Worm (Caenorhabditis elegans) whole organism, mixed stage, embryonic: ENCODE results near the gene puf-9.
A peak's percentile ranks its signal among the peaks of the same experiment; 100 is the strongest.

Experiments
- M03D4.4 ChIP-seq: sonication (generic microtip); optimal IDR thresholded peaks from 2 replicates; lab custom pipeline; 2017; ENCODE audit warnings: mild to moderate bottlenecking, missing genetic modification characterization, missing compliant biosample characterization
- bed-3 ChIP-seq: fragments of 200-800 bp; sonication (Bioruptor generic); optimal IDR thresholded peaks from 3 replicates; lab custom pipeline; 2018; ENCODE audit warnings: mild to moderate bottlenecking, missing genetic modification characterization, moderate library complexity, missing compliant biosample characterization
- blmp-1 ChIP-seq: fragments of 150-350 bp; optimal IDR thresholded peaks from 2 replicates; lab custom pipeline; 2014; ENCODE audit warnings: missing biosample characterization, missing genetic modification characterization
- ceh-39 ChIP-seq: fragments of 150-350 bp; optimal IDR thresholded peaks from 2 replicates; lab custom pipeline; 2014; ENCODE audit warnings: missing biosample characterization, missing genetic modification characterization
- ceh-43 ChIP-seq: fragments of 200-800 bp; sonication (Bioruptor generic); optimal IDR thresholded peaks from 2 replicates; lab custom pipeline; 2018; ENCODE audit warnings: mild to moderate bottlenecking, missing genetic modification characterization, moderate library complexity, missing compliant biosample characterization
- ceh-83 ChIP-seq: fragments of 200-800 bp; sonication (Bioruptor generic); optimal IDR thresholded peaks from 2 replicates; lab custom pipeline; 2018; ENCODE audit warnings: mild to moderate bottlenecking, missing genetic modification characterization, missing compliant biosample characterization
- ces-1 ChIP-seq: fragments of 150-350 bp; optimal IDR thresholded peaks from 2 replicates; lab custom pipeline; 2014; ENCODE audit warnings: missing biosample characterization, missing genetic modification reagents, missing genetic modification characterization
- cnd-1 ChIP-seq: fragments of 200-800 bp; sonication (Bioruptor generic); optimal IDR thresholded peaks from 2 replicates; lab custom pipeline; 2018; ENCODE audit warnings: mild to moderate bottlenecking, missing genetic modification characterization, missing compliant biosample characterization
- drap-1 ChIP-seq: fragments of 200-800 bp; sonication (Bioruptor generic); optimal IDR thresholded peaks from 3 replicates; lab custom pipeline; 2018; ENCODE audit warnings: mild to moderate bottlenecking, missing genetic modification characterization, missing compliant biosample characterization
- elt-1 ChIP-seq: sonication (generic microtip); optimal IDR thresholded peaks from 2 replicates; lab custom pipeline; 2017; ENCODE audit warnings: missing genetic modification characterization, mild to moderate bottlenecking, missing compliant biosample characterization, antibody characterized with exemption, moderate library complexity, borderline replicate concordance; ENCODE audit not compliant: insufficient read depth
- elt-3 ChIP-seq: fragments of 150-350 bp; optimal IDR thresholded peaks from 2 replicates; lab custom pipeline; 2014; ENCODE audit warnings: missing biosample characterization, missing genetic modification characterization
- flh-1 ChIP-seq: fragments of 200-800 bp; sonication (Bioruptor generic); optimal IDR thresholded peaks from 2 replicates; lab custom pipeline; 2018; ENCODE audit warnings: mild to moderate bottlenecking, missing genetic modification characterization, moderate library complexity, missing compliant biosample characterization
- ham-2 ChIP-seq: fragments of 200-800 bp; sonication (Bioruptor generic); optimal IDR thresholded peaks from 2 replicates; lab custom pipeline; 2018; ENCODE audit warnings: mild to moderate bottlenecking, missing genetic modification characterization, missing compliant biosample characterization
- hlh-1 ChIP-seq: fragments of 150-350 bp; optimal IDR thresholded peaks from 2 replicates; lab custom pipeline; 2014; ENCODE audit warnings: missing biosample characterization, missing genetic modification reagents, missing genetic modification characterization
- lin-13 ChIP-seq: fragments of 150-350 bp; optimal IDR thresholded peaks from 2 replicates; lab custom pipeline; 2014; ENCODE audit warnings: missing biosample characterization, missing genetic modification characterization
- lin-32 ChIP-seq: fragments of 200-800 bp; sonication (Bioruptor generic); optimal IDR thresholded peaks from 2 replicates; lab custom pipeline; 2018; ENCODE audit warnings: mild to moderate bottlenecking, missing genetic modification characterization, missing compliant biosample characterization
- lsy-2 ChIP-seq: fragments of 150-350 bp; optimal IDR thresholded peaks from 2 replicates; lab custom pipeline; 2014; ENCODE audit warnings: missing biosample characterization, missing genetic modification characterization
- mab-5 ChIP-seq: fragments of 150-350 bp; optimal IDR thresholded peaks from 2 replicates; lab custom pipeline; 2014; ENCODE audit warnings: missing biosample characterization, missing genetic modification characterization
- mep-1 ChIP-seq: fragments of 150-350 bp; optimal IDR thresholded peaks from 2 replicates; lab custom pipeline; 2017; ENCODE audit warnings: missing biosample characterization, missing genetic modification reagents, missing genetic modification characterization, inconsistent platforms
- mls-2 ChIP-seq: sonication (generic microtip); optimal IDR thresholded peaks from 2 replicates; lab custom pipeline; 2016; ENCODE audit warnings: mild to moderate bottlenecking, missing genetic modification characterization, moderate library complexity, missing compliant biosample characterization
- nhr-12 ChIP-seq: fragments of 150-350 bp; optimal IDR thresholded peaks from 2 replicates; lab custom pipeline; 2014; ENCODE audit warnings: missing biosample characterization, missing genetic modification characterization
- nhr-2 ChIP-seq: fragments of 150-350 bp; optimal IDR thresholded peaks from 2 replicates; lab custom pipeline; 2014; ENCODE audit warnings: missing biosample characterization, missing genetic modification characterization
- nhr-237 ChIP-seq: fragments of 150-350 bp; optimal IDR thresholded peaks from 2 replicates; lab custom pipeline; 2014; ENCODE audit warnings: missing biosample characterization, missing genetic modification characterization
- nhr-28 ChIP-seq: fragments of 150-350 bp; optimal IDR thresholded peaks from 2 replicates; lab custom pipeline; 2014; ENCODE audit warnings: missing biosample characterization, missing genetic modification characterization
- nhr-76 ChIP-seq: sonication (generic microtip); optimal IDR thresholded peaks from 2 replicates; lab custom pipeline; 2017; ENCODE audit warnings: missing biosample characterization, missing genetic modification characterization
- pha-4 ChIP-seq: fragments of 150-350 bp; optimal IDR thresholded peaks from 2 replicates; lab custom pipeline; 2018; ENCODE audit warnings: missing biosample characterization, missing genetic modification reagents, missing genetic modification characterization
- sem-2 ChIP-seq: fragments of 200-800 bp; sonication (Bioruptor generic); optimal IDR thresholded peaks from 2 replicates; lab custom pipeline; 2018; ENCODE audit warnings: mild to moderate bottlenecking, missing genetic modification characterization, missing compliant biosample characterization
- snpc-4 ChIP-seq: fragments of 150-350 bp; optimal IDR thresholded peaks from 2 replicates; lab custom pipeline; 2014; ENCODE audit warnings: missing biosample characterization, missing genetic modification characterization
- sptf-1 ChIP-seq: sonication (generic microtip); optimal IDR thresholded peaks from 2 replicates; lab custom pipeline; 2017; ENCODE audit warnings: mild to moderate bottlenecking, missing genetic modification characterization, moderate library complexity, missing compliant biosample characterization
- tbx-8 ChIP-seq: fragments of 200-800 bp; sonication (Bioruptor generic); optimal IDR thresholded peaks from 2 replicates; lab custom pipeline; 2018; ENCODE audit warnings: mild to moderate bottlenecking, missing genetic modification characterization, moderate library complexity, missing compliant biosample characterization
- unc-120 ChIP-seq: sonication (generic microtip); optimal IDR thresholded peaks from 2 replicates; lab custom pipeline; 2017; ENCODE audit warnings: missing genetic modification characterization, missing compliant biosample characterization; ENCODE audit not compliant: poor library complexity, severe bottlenecking
- unc-39 ChIP-seq: fragments of 150-350 bp; optimal IDR thresholded peaks from 2 replicates; lab custom pipeline; 2014; ENCODE audit warnings: missing biosample characterization, missing genetic modification characterization
- unc-62 ChIP-seq: fragments of 150-350 bp; optimal IDR thresholded peaks from 2 replicates; lab custom pipeline; 2014; ENCODE audit warnings: missing biosample characterization, missing genetic modification reagents, missing genetic modification characterization
- zip-8 ChIP-seq: fragments of 150-350 bp; optimal IDR thresholded peaks from 2 replicates; lab custom pipeline; 2014; ENCODE audit warnings: missing biosample characterization, missing genetic modification characterization
- ztf-11 ChIP-seq: fragments of 150-350 bp; optimal IDR thresholded peaks from 2 replicates; lab custom pipeline; 2014; ENCODE audit warnings: missing biosample characterization, missing genetic modification characterization

Gene puf-9

DNA sequence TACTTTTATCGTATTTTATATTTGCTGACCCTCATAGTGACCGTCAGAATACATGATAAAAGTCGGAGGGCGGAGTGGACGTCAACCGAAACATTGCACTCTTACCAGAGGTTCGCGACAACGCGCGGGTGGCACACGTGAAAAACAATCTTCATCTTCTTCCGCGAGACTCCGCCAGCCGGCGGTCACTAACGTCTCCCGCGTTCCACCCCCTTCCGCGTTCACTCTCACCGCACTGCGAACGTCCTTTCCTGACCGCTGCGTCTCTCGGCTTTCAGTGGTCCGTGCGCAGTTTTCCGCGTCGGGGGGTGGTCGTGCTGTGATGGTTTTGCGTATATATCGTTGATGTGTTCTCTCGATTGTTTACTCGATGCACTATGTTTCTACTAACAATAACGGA, 23.2 kb upstream of the puf-9 start:
- TF ChIP-seq mab-5 (tag; lab: Kevin White, UChicago) (no peak), tbx-8 (GFP tag; lab: Kevin White, UChicago) (no peak), mls-2 (peak; percentile 73), elt-1 (tag; lab: Kevin White, UChicago) (no peak), ceh-39 (tag; lab: Kevin White, UChicago) (no peak), ztf-11 (tag; lab: Kevin White, UChicago) (peak; percentile 61), hlh-1 (peak; percentile 40), nhr-76 (no peak), nhr-12 (tag; lab: Kevin White, UChicago) (no peak), nhr-2 (tag; lab: Kevin White, UChicago) (no peak), ceh-83 (no peak), unc-120 (tag; lab: Kevin White, UChicago) (no peak), zip-8 (tag; lab: Kevin White, UChicago) (no peak), lin-32 (GFP tag; lab: Kevin White, UChicago) (no peak), flh-1 (GFP tag; lab: Kevin White, UChicago) (peak; percentile 29), drap-1 (GFP tag; lab: Kevin White, UChicago) (peak; percentile 75), lsy-2 (tag; lab: Kevin White, UChicago) (no peak), mep-1 (tag; lab: Kevin White, UChicago) (no peak), bed-3 (GFP tag; lab: Kevin White, UChicago) (no peak), ceh-43 (no peak), unc-62 (GFP tag; lab: Kevin White, UChicago) (peak; percentile 69), ces-1 (GFP tag; lab: Kevin White, UChicago) (no peak), M03D4.4 (tag; lab: Kevin White, UChicago) (no peak), sptf-1 (tag; lab: Kevin White, UChicago) (peak; percentile 67), unc-39 (tag; lab: Kevin White, UChicago) (no peak), sem-2 (GFP tag; lab: Kevin White, UChicago) (no peak), snpc-4 (tag; lab: Kevin White, UChicago) (no peak), nhr-237 (no peak), cnd-1 (tag; lab: Kevin White, UChicago) (peak; percentile 42), lin-13 (peak; percentile 8), elt-3 (tag; lab: Kevin White, UChicago) (no peak), nhr-28 (tag; lab: Kevin White, UChicago) (no peak), ham-2 (GFP tag; lab: Kevin White, UChicago) (peak; percentile 85), pha-4 (peak; percentile 58), blmp-1 (tag; lab: Kevin White, UChicago) (no peak)

- no peak for TF ChIP-seq elt-1 (tag; lab: Kevin White, UChicago)
- TF ChIP-seq unc-120 (tag; lab: Kevin White, UChicago), result no peak
- TF ChIP-seq flh-1 (GFP tag; lab: Kevin White, UChicago), result no peak
- TF ChIP-seq pha-4, result no peak
Observed at ce11 chrX:5819702-5820470, 21.5 kb upstream of the puf-9 start.

- TF ChIP-seq unc-62 (GFP tag; lab: Kevin White, UChicago) (no peak), M03D4.4 (tag; lab: Kevin White, UChicago) (peak; percentile 43), nhr-28 (tag; lab: Kevin White, UChicago) (no peak), sptf-1 (tag; lab: Kevin White, UChicago) (peak; percentile 24), lin-32 (GFP tag; lab: Kevin White, UChicago) (peak; percentile 2), mls-2 (peak; percentile 20), drap-1 (GFP tag; lab: Kevin White, UChicago) (peak; percentile 35), nhr-12 (tag; lab: Kevin White, UChicago) (no peak)
Observed at ce11 chrX:5820880-5821279, 20.5 kb upstream of the puf-9 start.
